Worm (Caenorhabditis elegans) whole organism, L4 larva: ENCODE results near the gene msp-50.

Experiments
- D1046.2 ChIP-seq: fragments of 200-800 bp; sonication (Bioruptor generic); IDR thresholded peaks from 2 replicates; pipeline ENCODE4 v1.3.6; 2022; ENCODE audit warnings: missing genetic modification characterization, missing compliant biosample characterization
- F26F4.8 ChIP-seq: fragments of 200-800 bp; sonication (Bioruptor generic); conservative IDR thresholded peaks from 2 replicates; pipeline ENCODE4 v1.3.6; 2022; ENCODE audit warnings: missing genetic modification characterization, missing compliant biosample characterization
- F44E2.7 ChIP-seq: fragments of 200-800 bp; sonication (Bioruptor generic); IDR thresholded peaks from 2 replicates; pipeline ENCODE4 v2.1.2; 2022; ENCODE audit warnings: missing genetic modification characterization, missing compliant biosample characterization
- F49E8.2 ChIP-seq: sonication (generic microtip); optimal IDR thresholded peaks from 2 replicates; lab custom pipeline; 2016; ENCODE audit warnings: missing compliant biosample characterization, mild to moderate bottlenecking, missing genetic modification characterization, borderline replicate concordance
- Y105C5A.15 ChIP-seq: fragments of 200-800 bp; sonication (Bioruptor generic); IDR thresholded peaks from 2 replicates; pipeline ENCODE4 v1.3.6; 2022; ENCODE audit warnings: missing genetic modification characterization, missing compliant biosample characterization
- Y75B8A.6 ChIP-seq: fragments of 200-800 bp; sonication (Bioruptor generic); IDR thresholded peaks from 2 replicates; pipeline ENCODE4 v1.3.6; 2022; ENCODE audit warnings: missing genetic modification reagents, missing genetic modification characterization, missing compliant biosample characterization
- ZK337.2 ChIP-seq: fragments of 200-800 bp; sonication (Bioruptor generic); IDR thresholded peaks from 2 replicates; pipeline ENCODE4 v1.3.6; 2022; ENCODE audit warnings: missing genetic modification reagents, missing genetic modification characterization, missing compliant biosample characterization
- ZK546.5 ChIP-seq, 2 experiments: sonication (generic microtip); optimal IDR thresholded peaks; 2 replicates each; lab custom pipeline; 2017; ENCODE audit warnings: missing biosample characterization in 2 of 2, missing genetic modification characterization in 2 of 2
- aly-2 ChIP-seq: sonication (generic microtip); optimal IDR thresholded peaks from 2 replicates; lab custom pipeline; 2018; ENCODE audit warnings: missing biosample characterization, missing genetic modification characterization
- arid-1 ChIP-seq: fragments of 200-800 bp; sonication (Bioruptor generic); conservative IDR thresholded peaks from 2 replicates; pipeline ENCODE4 v1.3.6; 2022; ENCODE audit warnings: missing genetic modification reagents, missing genetic modification characterization, missing compliant biosample characterization
- ceh-20 ChIP-seq: fragments of 200-800 bp; sonication (Bioruptor generic); IDR thresholded peaks from 2 replicates; pipeline ENCODE4 v1.3.6; 2022; ENCODE audit warnings: missing genetic modification reagents, missing genetic modification characterization, missing compliant biosample characterization
- ceh-44 ChIP-seq: fragments of 200-800 bp; sonication (Bioruptor generic); IDR thresholded peaks from 2 replicates; pipeline ENCODE4 v1.3.6; 2022; ENCODE audit warnings: missing genetic modification reagents, missing genetic modification characterization, missing compliant biosample characterization
- daf-19 ChIP-seq: fragments of 200-800 bp; sonication (Bioruptor generic); conservative IDR thresholded peaks from 2 replicates; pipeline ENCODE4 v1.3.6; 2022; ENCODE audit warnings: missing genetic modification characterization, missing compliant biosample characterization
- dmd-8 ChIP-seq: fragments of 200-800 bp; sonication (Bioruptor generic); IDR thresholded peaks from 2 replicates; pipeline ENCODE4 v1.3.6; 2022; ENCODE audit warnings: missing genetic modification characterization, missing compliant biosample characterization
- duxl-1 ChIP-seq: sonication (generic microtip); optimal IDR thresholded peaks from 2 replicates; lab custom pipeline; 2016; ENCODE audit warnings: mild to moderate bottlenecking, missing genetic modification characterization, moderate library complexity, missing compliant biosample characterization; ENCODE audit not compliant: poor library complexity
- egl-27 ChIP-seq: sonication (generic microtip); optimal IDR thresholded peaks from 3 replicates; lab custom pipeline; 2017; ENCODE audit warnings: missing biosample characterization, missing genetic modification reagents, missing genetic modification characterization
- egl-43 ChIP-seq: fragments of 200-800 bp; sonication (Bioruptor generic); IDR thresholded peaks from 2 replicates; pipeline ENCODE4 v1.3.6; 2022; ENCODE audit warnings: missing genetic modification reagents, missing genetic modification characterization, missing compliant biosample characterization
- fkh-10 ChIP-seq: fragments of 150-350 bp; optimal IDR thresholded peaks from 2 replicates; lab custom pipeline; 2014; ENCODE audit warnings: missing biosample characterization, missing genetic modification reagents, missing genetic modification characterization
- fos-1 ChIP-seq: fragments of 150-350 bp; optimal IDR thresholded peaks from 2 replicates; lab custom pipeline; 2014; ENCODE audit warnings: missing biosample characterization, missing genetic modification characterization
- gei-8 ChIP-seq: fragments of 200-800 bp; sonication (Bioruptor generic); optimal IDR thresholded peaks from 2 replicates; lab custom pipeline; 2018; ENCODE audit warnings: mild to moderate bottlenecking, missing genetic modification characterization, missing compliant biosample characterization
- hlh-30 ChIP-seq: sonication (generic microtip); optimal IDR thresholded peaks from 2 replicates; lab custom pipeline; 2017; ENCODE audit warnings: antibody characterized with exemption, mild to moderate bottlenecking, missing genetic modification characterization, missing compliant biosample characterization; ENCODE audit not compliant: insufficient read depth
- lim-7 ChIP-seq: fragments of 200-800 bp; sonication (Bioruptor generic); IDR thresholded peaks from 2 replicates; pipeline ENCODE4 v1.3.6; 2022; ENCODE audit warnings: missing genetic modification characterization, missing compliant biosample characterization
- lin-1 ChIP-seq: fragments of 200-800 bp; sonication (Bioruptor generic); IDR thresholded peaks from 2 replicates; pipeline ENCODE4 v1.3.6; 2022; ENCODE audit warnings: missing genetic modification reagents, missing genetic modification characterization, missing compliant biosample characterization
- lin-29 ChIP-seq: fragments of 200-800 bp; sonication (Bioruptor generic); IDR thresholded peaks from 2 replicates; pipeline ENCODE4 v1.3.6; 2022; ENCODE audit warnings: missing genetic modification reagents, missing genetic modification characterization, missing compliant biosample characterization
- lin-38 ChIP-seq: fragments of 200-800 bp; sonication (Bioruptor generic); IDR thresholded peaks from 2 replicates; pipeline ENCODE4 v1.3.6; 2022; ENCODE audit warnings: missing genetic modification reagents, missing genetic modification characterization, missing compliant biosample characterization
- lsy-2 ChIP-seq, 2 experiments: fragments of 150-350 bp in 1 of 2; sonication (generic microtip) in 1 of 2; optimal IDR thresholded peaks; 2 replicates each; lab custom pipeline; 2014 to 2017; ENCODE audit warnings: missing biosample characterization in 2 of 2, missing genetic modification characterization in 2 of 2
- mes-2 ChIP-seq: sonication (generic microtip); optimal IDR thresholded peaks from 2 replicates; lab custom pipeline; 2016; ENCODE audit warnings: missing genotype, mild to moderate bottlenecking, missing genetic modification characterization, missing compliant biosample characterization; ENCODE audit not compliant: poor library complexity, severe bottlenecking
- mxl-2 ChIP-seq: fragments of 200-800 bp; sonication (Bioruptor generic); conservative IDR thresholded peaks from 2 replicates; pipeline ENCODE4 v1.3.6; 2022; ENCODE audit warnings: missing genetic modification reagents, missing genetic modification characterization, missing compliant biosample characterization
- nhr-48 ChIP-seq: sonication (generic microtip); optimal IDR thresholded peaks from 2 replicates; lab custom pipeline; 2016; ENCODE audit warnings: mild to moderate bottlenecking, missing genetic modification characterization, missing compliant biosample characterization
- pqm-1 ChIP-seq: sonication (generic microtip); optimal IDR thresholded peaks from 2 replicates; lab custom pipeline; 2017; ENCODE audit warnings: missing biosample characterization, missing genetic modification characterization
- rbr-2 ChIP-seq: sonication (generic microtip); optimal IDR thresholded peaks from 2 replicates; lab custom pipeline; 2016; ENCODE audit warnings: missing genotype, missing genetic modification characterization, missing compliant biosample characterization
- set-16 ChIP-seq: fragments of 200-800 bp; sonication (Bioruptor generic); IDR thresholded peaks from 2 replicates; pipeline ENCODE4 v1.3.6; 2022; ENCODE audit warnings: missing genetic modification reagents, missing genetic modification characterization, missing compliant biosample characterization
- skn-1 ChIP-seq: fragments of 150-350 bp; optimal IDR thresholded peaks from 2 replicates; lab custom pipeline; 2014; ENCODE audit warnings: missing biosample characterization, missing genetic modification characterization
- snpc-1.2 ChIP-seq: fragments of 200-800 bp; sonication (Bioruptor generic); IDR thresholded peaks from 2 replicates; pipeline ENCODE4 v1.3.6; 2022; ENCODE audit warnings: missing genetic modification reagents, missing genetic modification characterization, missing compliant biosample characterization
- snpc-4 ChIP-seq: fragments of 150-350 bp; optimal IDR thresholded peaks from 2 replicates; lab custom pipeline; 2014; ENCODE audit warnings: missing biosample characterization, missing genetic modification characterization
- tag-97 ChIP-seq: fragments of 200-800 bp; sonication (Bioruptor generic); IDR thresholded peaks from 2 replicates; pipeline ENCODE4 v1.3.6; 2022; ENCODE audit warnings: missing genetic modification characterization, missing compliant biosample characterization
- zag-1 ChIP-seq: fragments of 150-350 bp; optimal IDR thresholded peaks from 2 replicates; lab custom pipeline; 2014; ENCODE audit warnings: missing biosample characterization, missing genetic modification characterization
- zip-2 ChIP-seq: fragments of 150-350 bp; optimal IDR thresholded peaks from 2 replicates; lab custom pipeline; 2014; ENCODE audit warnings: missing biosample characterization, missing genetic modification characterization
- ztf-7 ChIP-seq: fragments of 150-350 bp; optimal IDR thresholded peaks from 2 replicates; lab custom pipeline; 2014; ENCODE audit warnings: missing biosample characterization, missing genetic modification characterization

Gene msp-50

ce11 chrII:5199497-5199896 is at the start of gene msp-50:
msp-50 (plus strand) TSS chrII:5199797.
- TF ChIP-seq lin-1 (GFP tag; lab: Robert Waterston, UW) (no peak), ZK337.2 (GFP tag; lab: Robert Waterston, UW) (no peak), zip-2 (tag; lab: Kevin White, UChicago) (no peak), pqm-1 (tag; lab: Kevin White, UChicago) (no peak), ceh-44 (GFP tag; lab: Robert Waterston, UW) (no peak), rbr-2 (tag; lab: Kevin White, UChicago) (no peak), set-16 (no peak), nhr-48 (tag; lab: Kevin White, UChicago) (no peak), ceh-20 (GFP tag; lab: Robert Waterston, UW) (no peak), D1046.2 (GFP tag; lab: Robert Waterston, UW) (no peak), aly-2 (tag; lab: Kevin White, UChicago) (no peak), skn-1 (no peak)

DNA sequence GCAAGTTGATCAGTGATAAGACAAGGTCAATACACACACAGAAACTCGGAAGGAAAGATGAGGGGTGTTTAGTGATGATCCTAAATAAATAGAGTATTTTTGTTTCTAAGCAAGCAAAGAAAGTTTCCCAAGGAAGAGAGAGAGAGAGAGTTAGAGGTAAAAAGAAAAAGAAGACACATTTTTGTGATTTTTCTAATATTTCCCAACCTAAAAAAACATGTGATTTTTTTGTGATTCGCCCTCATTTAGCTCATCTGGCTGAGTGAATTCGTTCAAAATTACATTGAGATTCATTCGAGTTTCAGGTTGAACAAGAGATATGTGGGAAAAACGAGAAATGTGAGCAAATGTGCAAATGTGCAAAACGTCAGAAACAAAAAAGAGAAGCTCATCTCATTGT is 48.8 kb upstream of the msp-50 start, which contains the start of gene srb-16:
srb-16 (minus strand) TSS at position 101 of the 400 bp plus-strand sequence.
- TF ChIP-seq Y105C5A.15, result no peak
- TF ChIP-seq fos-1, result no peak
- TF ChIP-seq ztf-7 (tag; lab: Kevin White, UChicago), result no peak
- TF ChIP-seq skn-1, result no peak
- TF ChIP-seq mxl-2 (GFP tag; lab: Robert Waterston, UW), result no peak
- TF ChIP-seq gei-8 (GFP tag; lab: Kevin White, UChicago), result no peak
- no peak for TF ChIP-seq lsy-2 (tag; optimal IDR thresholded peaks at IDR 0.05; lab: Kevin White, UChicago)
- no peak for TF ChIP-seq fkh-10 (GFP tag; lab: Kevin White, UChicago)
- TF ChIP-seq lin-29 (GFP tag; lab: Robert Waterston, UW), result no peak

DNA sequence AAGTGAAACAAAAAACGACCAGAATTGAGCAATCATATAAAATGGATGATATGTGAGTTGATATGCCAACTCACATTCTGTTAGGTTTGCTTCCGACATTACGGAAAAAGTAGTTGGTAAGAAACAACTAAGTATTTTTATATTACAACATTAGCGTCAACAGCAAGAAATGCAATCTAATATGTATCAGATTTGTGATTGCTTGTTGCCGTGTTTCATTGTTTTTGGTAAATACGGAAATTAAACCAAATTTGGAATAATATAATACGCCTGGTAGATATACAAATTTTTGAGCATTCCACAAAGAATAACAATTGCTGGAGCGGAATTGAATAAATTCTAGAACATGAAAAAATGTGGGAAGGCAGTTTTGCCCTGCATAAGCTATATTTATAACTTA is 45.1 kb upstream of the msp-50 start, which contains the start of gene srb-12:
srb-12 (minus strand) TSS at position 101 of the 400 bp plus-strand sequence.
- no peak for TF ChIP-seq duxl-1 (tag; lab: Kevin White, UChicago)
- no peak for TF ChIP-seq ZK337.2 (GFP tag; lab: Robert Waterston, UW)
- no peak for TF ChIP-seq Y75B8A.6 (GFP tag; lab: Robert Waterston, UW)
- TF ChIP-seq zip-2 (tag; lab: Kevin White, UChicago), result no peak
- TF ChIP-seq F49E8.2 (tag; lab: Kevin White, UChicago), result no peak
- TF ChIP-seq arid-1 (GFP tag; lab: Robert Waterston, UW), result no peak
- no peak for TF ChIP-seq ZK546.5 (tag; optimal IDR thresholded peaks at IDR 0.05; lab: Kevin White, UChicago)
- no peak for TF ChIP-seq mes-2 (tag; lab: Kevin White, UChicago)
- TF ChIP-seq F44E2.7, result no peak
- no peak for TF ChIP-seq D1046.2 (GFP tag; lab: Robert Waterston, UW)
- no peak for TF ChIP-seq ceh-44 (GFP tag; lab: Robert Waterston, UW)
- no peak for TF ChIP-seq F26F4.8 (GFP tag; lab: Robert Waterston, UW)
- no peak for TF ChIP-seq ceh-20 (GFP tag; lab: Robert Waterston, UW)
- TF ChIP-seq, all 104 proteins: peak for 0

ce11 chrII:5156983-5157382 is 42.6 kb upstream of the msp-50 start, which contains the start of gene msp-45:
msp-45 (minus strand) TSS chrII:5157083.
- no peak for TF ChIP-seq snpc-4
- TF ChIP-seq tag-97 (GFP tag; lab: Robert Waterston, UW), result no peak
- TF ChIP-seq dmd-8 (GFP tag; lab: Robert Waterston, UW), result no peak
- no peak for TF ChIP-seq hlh-30 (tag; lab: Kevin White, UChicago)
- no peak for TF ChIP-seq Y75B8A.6 (GFP tag; lab: Robert Waterston, UW)
- TF ChIP-seq lin-38 (GFP tag; lab: Robert Waterston, UW), result no peak
- no peak for TF ChIP-seq egl-43 (GFP tag; lab: Robert Waterston, UW)
- TF ChIP-seq daf-19, result no peak
- no peak for TF ChIP-seq egl-27 (tag; lab: Kevin White, UChicago)
- TF ChIP-seq mxl-2 (GFP tag; lab: Robert Waterston, UW), result no peak
- no peak for TF ChIP-seq zag-1
- no peak for TF ChIP-seq lim-7 (GFP tag; lab: Robert Waterston, UW)
- TF ChIP-seq snpc-1.2 (GFP tag; lab: Robert Waterston, UW), result no peak
- no peak for TF ChIP-seq F49E8.2 (tag; lab: Kevin White, UChicago)
